Worm (Caenorhabditis elegans) whole organism, L2 larva: ENCODE data around the gene W06G6.15.

ENCODE experiments used
- C34F6.9 ChIP-seq: fragments of 150-350 bp; optimal IDR thresholded peaks from 2 replicates; lab custom pipeline; 2014; ENCODE audit warnings: missing biosample characterization, missing genetic modification characterization
- F13H6.1 ChIP-seq: sonication (generic microtip); optimal IDR thresholded peaks from 2 replicates; lab custom pipeline; 2016; ENCODE audit warnings: missing genetic modification characterization, missing compliant biosample characterization
- R02D3.7 ChIP-seq: fragments of 150-350 bp; optimal IDR thresholded peaks from 2 replicates; lab custom pipeline; 2014; ENCODE audit warnings: missing biosample characterization, missing genetic modification characterization
- Y55F3AM.14 ChIP-seq: fragments of 200-800 bp; sonication (Bioruptor generic); optimal IDR thresholded peaks from 2 replicates; lab custom pipeline; 2018; ENCODE audit warnings: mild to moderate bottlenecking, missing genetic modification characterization, missing compliant biosample characterization
- ZK546.5 ChIP-seq: sonication (generic microtip); optimal IDR thresholded peaks from 2 replicates; lab custom pipeline; 2017; ENCODE audit warnings: missing biosample characterization, missing genetic modification characterization
- alr-1 ChIP-seq: fragments of 150-350 bp; optimal IDR thresholded peaks from 2 replicates; lab custom pipeline; 2014; ENCODE audit warnings: missing biosample characterization, missing genetic modification characterization
- aly-2 ChIP-seq: fragments of 150-350 bp; optimal IDR thresholded peaks from 2 replicates; lab custom pipeline; 2014; ENCODE audit warnings: missing biosample characterization, missing genetic modification characterization
- blmp-1 ChIP-seq: sonication (generic microtip); optimal IDR thresholded peaks from 2 replicates; lab custom pipeline; 2017; ENCODE audit warnings: missing genetic modification characterization, mild to moderate bottlenecking, missing compliant biosample characterization, antibody characterized with exemption, moderate library complexity; ENCODE audit not compliant: insufficient read depth
- ceh-16 ChIP-seq: fragments of 150-350 bp; optimal IDR thresholded peaks from 2 replicates; lab custom pipeline; 2014; ENCODE audit warnings: missing biosample characterization, missing genetic modification characterization
- ceh-82 ChIP-seq: fragments of 150-350 bp; optimal IDR thresholded peaks from 2 replicates; lab custom pipeline; 2014; ENCODE audit warnings: missing biosample characterization, missing genetic modification characterization
- dmd-4 ChIP-seq: sonication (generic microtip); optimal IDR thresholded peaks from 2 replicates; lab custom pipeline; 2017; ENCODE audit warnings: missing biosample characterization, missing genetic modification characterization
- egl-27 ChIP-seq: sonication (generic microtip); optimal IDR thresholded peaks from 3 replicates; lab custom pipeline; 2017; ENCODE audit warnings: missing biosample characterization, missing genetic modification reagents, missing genetic modification characterization
- elt-1 ChIP-seq: fragments of 150-350 bp; optimal IDR thresholded peaks from 2 replicates; lab custom pipeline; 2014; ENCODE audit warnings: missing biosample characterization, missing genetic modification characterization
- fos-1 ChIP-seq: fragments of 150-350 bp; optimal IDR thresholded peaks from 2 replicates; lab custom pipeline; 2014; ENCODE audit warnings: missing biosample characterization, missing genetic modification characterization
- lin-13 ChIP-seq: fragments of 150-350 bp; optimal IDR thresholded peaks from 2 replicates; lab custom pipeline; 2014; ENCODE audit warnings: missing biosample characterization, missing genetic modification reagents, missing genetic modification characterization
- lin-39 ChIP-seq: fragments of 150-350 bp; optimal IDR thresholded peaks from 2 replicates; lab custom pipeline; 2014; ENCODE audit warnings: missing biosample characterization, missing genetic modification reagents, missing genetic modification characterization
- lsy-2 ChIP-seq, 2 experiments: fragments of 150-350 bp in 1 of 2; sonication (generic microtip) in 1 of 2; optimal IDR thresholded peaks; 2 replicates each; lab custom pipeline; 2014 to 2017; ENCODE audit warnings: missing biosample characterization in 2 of 2, missing genetic modification characterization in 2 of 2
- mab-5 ChIP-seq: fragments of 150-350 bp; optimal IDR thresholded peaks from 2 replicates; lab custom pipeline; 2014; ENCODE audit warnings: missing biosample characterization, missing genetic modification characterization
- nhr-10 ChIP-seq: sonication (generic microtip); optimal IDR thresholded peaks from 2 replicates; lab custom pipeline; 2017; ENCODE audit warnings: missing biosample characterization, missing genetic modification characterization
- nhr-11 ChIP-seq: fragments of 150-350 bp; optimal IDR thresholded peaks from 2 replicates; lab custom pipeline; 2014; ENCODE audit warnings: missing biosample characterization, missing genetic modification characterization
- nhr-12 ChIP-seq: fragments of 150-350 bp; optimal IDR thresholded peaks from 2 replicates; lab custom pipeline; 2014; ENCODE audit warnings: missing biosample characterization, missing genetic modification characterization
- nhr-129 ChIP-seq: fragments of 150-350 bp; optimal IDR thresholded peaks from 2 replicates; lab custom pipeline; 2014; ENCODE audit warnings: missing biosample characterization, missing genetic modification characterization
- nhr-21 ChIP-seq: fragments of 150-350 bp; optimal IDR thresholded peaks from 2 replicates; lab custom pipeline; 2014; ENCODE audit warnings: missing biosample characterization, missing genetic modification characterization
- nhr-23 ChIP-seq: fragments of 150-350 bp; optimal IDR thresholded peaks from 2 replicates; lab custom pipeline; 2014; ENCODE audit warnings: missing biosample characterization, missing genetic modification reagents, missing genetic modification characterization
- nhr-6 ChIP-seq: fragments of 150-350 bp; optimal IDR thresholded peaks from 2 replicates; lab custom pipeline; 2014; ENCODE audit warnings: missing biosample characterization, missing genetic modification characterization
- peb-1 ChIP-seq: fragments of 150-350 bp; optimal IDR thresholded peaks from 2 replicates; lab custom pipeline; 2014; ENCODE audit warnings: missing biosample characterization, missing genetic modification characterization
- skn-1 ChIP-seq: sonication (generic microtip); optimal IDR thresholded peaks from 2 replicates; lab custom pipeline; 2017; ENCODE audit warnings: missing biosample characterization, missing genetic modification characterization
- sma-3 ChIP-seq: sonication (generic microtip); optimal IDR thresholded peaks from 2 replicates; lab custom pipeline; 2016; ENCODE audit warnings: missing genetic modification reagents, missing genetic modification characterization, missing compliant biosample characterization
- snpc-4 ChIP-seq: fragments of 150-350 bp; optimal IDR thresholded peaks from 2 replicates; lab custom pipeline; 2014; ENCODE audit warnings: missing biosample characterization, missing genetic modification characterization
- ztf-1 ChIP-seq: fragments of 200-800 bp; sonication (Bioruptor generic); conservative IDR thresholded peaks from 2 replicates; pipeline ENCODE4 v1.3.6; 2022; ENCODE audit warnings: missing genetic modification characterization, missing compliant biosample characterization
- ztf-11 ChIP-seq: sonication (generic microtip); optimal IDR thresholded peaks from 2 replicates; lab custom pipeline; 2017; ENCODE audit warnings: missing biosample characterization, missing genetic modification characterization
- ztf-4 ChIP-seq: fragments of 150-350 bp; optimal IDR thresholded peaks from 2 replicates; lab custom pipeline; 2014; ENCODE audit warnings: missing biosample characterization, missing genetic modification characterization

The W06G6.15 gene

ce11 chrV:16668473-16668872 is 14.1 kb downstream of the W06G6.15 start, which contains the start of gene F14F8.9:
Gene F14F8.9 (minus strand): TSS chrV:16668573.
- TF ChIP-seq R02D3.7 (tag; lab: Kevin White, UChicago) (no peak), nhr-21 (tag; lab: Kevin White, UChicago) (no peak), lin-13 (GFP tag; lab: Kevin White, UChicago) (no peak), nhr-23 (no peak), ZK546.5 (tag; lab: Kevin White, UChicago) (no peak), elt-1 (tag; lab: Kevin White, UChicago) (no peak), nhr-6 (no peak), ztf-11 (tag; lab: Kevin White, UChicago) (no peak), lin-39 (no peak), aly-2 (tag; lab: Kevin White, UChicago) (no peak), ceh-16 (tag; lab: Kevin White, UChicago) (no peak), peb-1 (tag; lab: Kevin White, UChicago) (no peak), sma-3 (no peak), skn-1 (tag; lab: Kevin White, UChicago) (no peak), Y55F3AM.14 (GFP tag; lab: Kevin White, UChicago) (no peak), F13H6.1 (no peak), dmd-4 (tag; lab: Kevin White, UChicago) (no peak), alr-1 (tag; lab: Kevin White, UChicago) (no peak)

- no peak for TF ChIP-seq R02D3.7 (tag; lab: Kevin White, UChicago)
- TF ChIP-seq C34F6.9 (tag; lab: Kevin White, UChicago), result no peak
- TF ChIP-seq, all 48 proteins: peak for 0
Measured at ce11 chrV:16671190-16671589, 16.8 kb downstream of the W06G6.15 start, which contains the start of gene str-61. Gene str-61 (minus strand): TSS chrV:16671290.

ce11 chrV:16672198-16672597 is 17.9 kb downstream of the W06G6.15 start, which contains the start of gene F14F8.8:
Gene F14F8.8 (minus strand): TSS chrV:16672298.
- TF ChIP-seq sma-3, result no peak
- TF ChIP-seq blmp-1 (tag; lab: Kevin White, UChicago), result no peak
- no peak for TF ChIP-seq lsy-2 (tag; optimal IDR thresholded peaks at IDR 0.05; lab: Kevin White, UChicago)
- TF ChIP-seq mab-5 (tag; lab: Kevin White, UChicago), result no peak
- no peak for TF ChIP-seq lin-39
- TF ChIP-seq nhr-21 (tag; lab: Kevin White, UChicago), result no peak

ce11 chrV:16674399-16674798 is 20.1 kb downstream of the W06G6.15 start:
- no peak for TF ChIP-seq alr-1 (tag; lab: Kevin White, UChicago)
- TF ChIP-seq nhr-12 (tag; lab: Kevin White, UChicago), result no peak
- TF ChIP-seq F13H6.1, result no peak
- TF ChIP-seq ceh-82 (tag; lab: Kevin White, UChicago), result no peak
- no peak for TF ChIP-seq mab-5 (tag; lab: Kevin White, UChicago)
- TF ChIP-seq, all 48 proteins: peak for 0

- TF ChIP-seq ZK546.5 (tag; lab: Kevin White, UChicago) (no peak), C34F6.9 (tag; lab: Kevin White, UChicago) (no peak), nhr-11 (tag; lab: Kevin White, UChicago) (no peak), R02D3.7 (tag; lab: Kevin White, UChicago) (no peak)
Measured at ce11 chrV:16675553-16675952, 21.2 kb downstream of the W06G6.15 start, which contains the start of gene srz-1. Gene srz-1 (plus strand): TSS chrV:16675853.

ce11 chrV:16679237-16679636 is 24.9 kb downstream of the W06G6.15 start, which contains the start of gene srz-103:
Gene srz-103 (minus strand): TSS chrV:16679337.
- no peak for TF ChIP-seq nhr-129 (tag; lab: Kevin White, UChicago)
- TF ChIP-seq nhr-10 (tag; lab: Kevin White, UChicago), result no peak
- TF ChIP-seq alr-1 (tag; lab: Kevin White, UChicago), result no peak
- TF ChIP-seq snpc-4 (tag; lab: Kevin White, UChicago), result no peak
- no peak for TF ChIP-seq ztf-1 (GFP tag; lab: Robert Waterston, UW)
- no peak for TF ChIP-seq mab-5 (tag; lab: Kevin White, UChicago)
- no peak for TF ChIP-seq elt-1 (tag; lab: Kevin White, UChicago)
- TF ChIP-seq egl-27 (tag; lab: Kevin White, UChicago), result no peak
- no peak for TF ChIP-seq fos-1 (tag; lab: Kevin White, UChicago)
- no peak for TF ChIP-seq ztf-4
